Worm (Caenorhabditis elegans): Measurements from ENCODE around the gene vps-11.

vps-11 gene

ce11 chrII:10796194-10796593 lies 2.9 kb upstream of the vps-11 start, which contains the start of gene set-14:
TSS of gene set-14 (minus strand) at chrII:10796294.
- TF ChIP-seq unc-86 (tag; optimal IDR thresholded peaks at IDR 0.05) (no peak), nfya-1 (tag; optimal IDR thresholded peaks at IDR 0.05) (no peak), ztf-16 (tag; optimal IDR thresholded peaks at IDR 0.05) (no peak), unc-42 (tag; optimal IDR thresholded peaks at IDR 0.05) (no peak), tbx-7 (tag; optimal IDR thresholded peaks at IDR 0.05) (no peak), T23F11.4 (GFP tag; optimal IDR thresholded peaks at IDR 0.05) (no peak), ama-1 (optimal IDR thresholded peaks at IDR 0.05) (no peak), pha-4 (tag; optimal IDR thresholded peaks at IDR 0.05) (no peak), K09A11.1 (tag; optimal IDR thresholded peaks at IDR 0.05; ENCODE audit: insufficient read depth) (no peak), hlh-8 (tag; optimal IDR thresholded peaks at IDR 0.05) (no peak), ceh-18 (tag; optimal IDR thresholded peaks at IDR 0.05) (no peak), pat-9 (tag; optimal IDR thresholded peaks at IDR 0.05) (no peak), fax-1 (tag; optimal IDR thresholded peaks at IDR 0.05) (no peak), unc-55 (GFP tag; optimal IDR thresholded peaks at IDR 0.05) (no peak), pqm-1 (tag; optimal IDR thresholded peaks at IDR 0.05) (no peak), dmd-4 (tag; optimal IDR thresholded peaks at IDR 0.05; ENCODE audit: borderline replicate concordance) (no peak), unc-3 (GFP tag; conservative IDR thresholded peaks at IDR 0.05) (no peak), unc-3 (tag; optimal IDR thresholded peaks at IDR 0.05) (no peak), ceh-6 (GFP tag; optimal IDR thresholded peaks at IDR 0.05) (no peak)

- no peak for TF ChIP-seq hlh-15 (tag; optimal IDR thresholded peaks at IDR 0.05)
- TF ChIP-seq fkh-6 (tag; optimal IDR thresholded peaks at IDR 0.05), result no peak
- no peak for TF ChIP-seq ceh-19 (GFP tag; optimal IDR thresholded peaks at IDR 0.05)
- TF ChIP-seq K09A11.1 (tag; optimal IDR thresholded peaks at IDR 0.05; ENCODE audit: insufficient read depth), result no peak
- TF ChIP-seq zip-5 (tag; optimal IDR thresholded peaks at IDR 0.05), result no peak
- TF ChIP-seq nhr-232 (tag; optimal IDR thresholded peaks at IDR 0.05), result no peak
- no peak for TF ChIP-seq nhr-11 (tag; optimal IDR thresholded peaks at IDR 0.05)
- no peak for TF ChIP-seq Y22D7AL.16 (tag; optimal IDR thresholded peaks at IDR 0.05)
- no peak for TF ChIP-seq odd-2 (tag; optimal IDR thresholded peaks at IDR 0.05)
- no peak for TF ChIP-seq ceh-34 (tag; optimal IDR thresholded peaks at IDR 0.05)
- no peak for TF ChIP-seq rnt-1 (tag; optimal IDR thresholded peaks at IDR 0.05)
- no peak for TF ChIP-seq unc-42 (tag; optimal IDR thresholded peaks at IDR 0.05)
Measured at ce11 chrII:10792611-10793010, 682 bp downstream of the vps-11 start.

- TF ChIP-seq che-1 (tag; optimal IDR thresholded peaks at IDR 0.05), result no peak
- no peak for TF ChIP-seq npax-4 (tag; optimal IDR thresholded peaks at IDR 0.05)
- no peak for TF ChIP-seq pax-1 (tag; optimal IDR thresholded peaks at IDR 0.05)
- no peak for TF ChIP-seq unc-55 (GFP tag; optimal IDR thresholded peaks at IDR 0.05)
- TF ChIP-seq hlh-6 (tag; optimal IDR thresholded peaks at IDR 0.05), result no peak
- no peak for TF ChIP-seq nfya-1 (tag; optimal IDR thresholded peaks at IDR 0.05)
- no peak for TF ChIP-seq ceh-19 (GFP tag; optimal IDR thresholded peaks at IDR 0.05)
- TF ChIP-seq ceh-22 (tag; optimal IDR thresholded peaks at IDR 0.05), result no peak
- TF ChIP-seq ceh-14 (tag; optimal IDR thresholded peaks at IDR 0.05), result no peak
- no peak for TF ChIP-seq elt-4 (tag; optimal IDR thresholded peaks at IDR 0.05)
- no peak for TF ChIP-seq unc-86 (tag; optimal IDR thresholded peaks at IDR 0.05)
- TF ChIP-seq ama-1 (optimal IDR thresholded peaks at IDR 0.05), result no peak
- no peak for TF ChIP-seq ets-4 (tag; optimal IDR thresholded peaks at IDR 0.05)
- no peak for TF ChIP-seq syd-9 (tag; optimal IDR thresholded peaks at IDR 0.05)
- no peak for TF ChIP-seq pha-2 (tag; optimal IDR thresholded peaks at IDR 0.05)
- TF ChIP-seq ceh-34 (tag; optimal IDR thresholded peaks at IDR 0.05), result no peak
- no peak for TF ChIP-seq tbx-7 (tag; optimal IDR thresholded peaks at IDR 0.05)
- no peak for TF ChIP-seq tbx-2 (tag; optimal IDR thresholded peaks at IDR 0.05)
Measured at ce11 chrII:10787240-10787639, 6.1 kb downstream of the vps-11 start, which contains the start of gene tag-209. TSS of gene tag-209 (plus strand) at chrII:10787312.
